Worm (Caenorhabditis elegans): ENCODE measurements around the gene sdha-1.

The sdha-1 gene

ce11 chrX:8545971-8546442, at the start of gene sdha-1:
Gene sdha-1, minus strand, starts transcription at chrX:8546021.
- TF ChIP-seq unc-62 (GFP tag; optimal IDR thresholded peaks at IDR 0.05), result no peak

- no peak for TF ChIP-seq unc-62 (GFP tag; optimal IDR thresholded peaks at IDR 0.05)
Observed at ce11 chrX:8592881-8593280, 47.1 kb upstream of the sdha-1 start, which contains the start of gene nlp-7. Gene nlp-7, plus strand, starts transcription at chrX:8593181.

- no peak for TF ChIP-seq unc-62 (GFP tag; optimal IDR thresholded peaks at IDR 0.05)
Observed at ce11 chrX:8585837-8586236, 40.0 kb upstream of the sdha-1 start, which contains the start of gene F18E9.3. Gene F18E9.3, plus strand, starts transcription at chrX:8586147.

ce11 chrX:8584825-8585384, 39.1 kb upstream of the sdha-1 start:
- no peak for TF ChIP-seq unc-62 (GFP tag; optimal IDR thresholded peaks at IDR 0.05)

ce11 chrX:8582767-8583360, 37.0 kb upstream of the sdha-1 start:
- TF ChIP-seq unc-62 (GFP tag; optimal IDR thresholded peaks at IDR 0.05), result no peak

DNA sequence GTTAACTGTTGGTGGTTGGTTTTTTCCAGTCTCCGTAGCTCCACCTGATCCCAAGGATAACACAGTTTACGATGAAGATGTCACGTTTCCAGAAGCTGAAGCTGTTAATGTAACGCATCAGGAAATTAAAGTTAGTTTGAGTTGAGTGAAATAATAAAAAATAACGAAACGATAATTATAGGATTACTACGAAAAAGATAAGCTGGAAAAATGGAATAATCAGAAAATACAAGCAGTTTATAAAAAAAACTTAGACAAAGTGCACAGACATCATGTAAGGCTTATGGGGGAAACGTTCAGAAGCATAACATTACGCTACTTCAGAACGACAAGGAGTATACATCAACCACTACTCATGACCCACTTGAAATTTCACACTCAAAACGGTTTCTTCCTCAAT, 35.6 kb upstream of the sdha-1 start, which contains the start of gene F18E9.8:
Gene F18E9.8 (minus strand): TSS at position 101 of the 400 bp plus-strand sequence.
- no peak for TF ChIP-seq unc-62 (GFP tag; optimal IDR thresholded peaks at IDR 0.05)

DNA sequence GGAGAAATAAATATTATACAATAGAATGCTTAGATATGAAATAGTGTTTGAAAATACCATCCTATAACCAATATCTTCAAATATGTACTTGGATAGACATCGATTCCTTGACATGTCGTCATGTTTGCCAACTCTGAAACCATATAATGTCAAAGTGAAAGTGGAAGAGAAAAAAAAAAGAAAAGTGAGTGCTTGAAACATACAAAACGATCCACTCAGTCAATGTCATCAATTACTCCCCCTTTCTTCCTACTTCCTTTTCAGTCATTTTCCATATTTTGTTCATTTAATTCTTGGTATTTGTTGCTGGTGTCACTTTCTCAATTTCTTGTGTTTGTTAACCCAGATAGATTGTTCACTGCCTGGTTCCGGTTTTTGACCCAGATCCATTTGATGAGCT, 34.4 kb upstream of the sdha-1 start, which contains the start of gene F18E9.4:
Gene F18E9.4 (plus strand): TSS at position 301 of the 400 bp plus-strand sequence.
- TF ChIP-seq unc-62 (GFP tag; optimal IDR thresholded peaks at IDR 0.05), result no peak

ce11 chrX:8570997-8571517, 25.2 kb upstream of the sdha-1 start, which contains the start of gene jmjd-3.1:
Gene jmjd-3.1, plus strand, starts transcription at chrX:8571047.
- no peak for TF ChIP-seq unc-62 (GFP tag; optimal IDR thresholded peaks at IDR 0.05)

- no peak for TF ChIP-seq unc-62 (GFP tag; optimal IDR thresholded peaks at IDR 0.05)
Observed at ce11 chrX:8569159-8569558, 23.3 kb upstream of the sdha-1 start.

- no peak for TF ChIP-seq unc-62 (GFP tag; optimal IDR thresholded peaks at IDR 0.05)
Observed at ce11 chrX:8568423-8568903, 22.6 kb upstream of the sdha-1 start.

- TF ChIP-seq unc-62 (GFP tag; optimal IDR thresholded peaks at IDR 0.05), result no peak
Observed at ce11 chrX:8567823-8568314, 22.0 kb upstream of the sdha-1 start.

DNA sequence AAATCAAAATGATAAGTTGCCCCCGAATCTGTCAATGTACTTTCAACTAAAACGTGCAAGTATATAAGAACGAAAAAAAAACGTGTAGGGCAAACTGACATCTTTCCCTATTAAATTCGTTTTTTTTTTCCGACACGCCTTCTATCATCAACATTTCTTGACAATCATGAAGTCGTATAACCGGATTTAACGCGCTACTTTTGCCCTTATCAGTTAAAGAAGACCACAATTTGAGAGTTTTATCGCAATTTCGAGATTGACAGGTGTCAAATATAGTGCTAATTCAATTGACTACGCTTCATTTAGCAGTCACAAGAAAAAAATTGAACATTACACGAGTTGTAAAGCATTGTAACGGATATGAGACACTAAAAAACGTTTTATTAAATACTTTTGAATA, 21.3 kb upstream of the sdha-1 start:
- no peak for TF ChIP-seq unc-62 (GFP tag; optimal IDR thresholded peaks at IDR 0.05)

- TF ChIP-seq unc-62 (GFP tag; optimal IDR thresholded peaks at IDR 0.05), result no peak
Observed at ce11 chrX:8566521-8567032, 20.8 kb upstream of the sdha-1 start.

DNA sequence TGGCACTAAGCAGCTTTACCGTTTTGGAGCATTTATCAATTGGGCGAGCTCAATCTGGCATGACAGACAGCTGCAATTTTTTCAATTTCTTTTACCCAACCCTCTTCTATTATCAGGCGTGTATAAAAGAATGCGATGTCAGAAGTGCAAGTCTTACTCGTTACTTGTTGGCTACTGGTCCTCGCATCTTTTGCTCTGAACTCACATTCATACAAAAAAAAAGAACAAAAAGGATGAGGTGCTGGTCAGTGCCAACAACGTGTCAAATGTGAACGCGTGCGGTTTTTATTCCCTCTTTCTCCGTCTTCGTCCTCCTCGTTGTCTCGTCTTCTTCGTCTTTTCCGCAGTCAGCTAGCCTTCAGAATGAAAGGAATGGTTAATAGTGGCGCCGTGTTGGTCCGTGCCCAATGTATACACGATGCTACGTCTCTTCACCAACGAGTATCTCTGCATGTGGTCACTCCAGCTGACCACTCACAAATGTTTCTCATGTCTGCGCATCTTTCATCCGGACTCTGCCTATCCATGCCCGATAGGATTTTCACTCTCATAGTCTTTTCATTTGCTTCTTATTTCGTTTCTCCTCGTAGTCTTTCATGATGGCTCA, 20.1 kb upstream of the sdha-1 start:
- no peak for TF ChIP-seq unc-62 (GFP tag; optimal IDR thresholded peaks at IDR 0.05)

- TF ChIP-seq unc-62 (GFP tag; optimal IDR thresholded peaks at IDR 0.05), result no peak
Observed at ce11 chrX:8564451-8564795, 18.6 kb upstream of the sdha-1 start.
